Worm (Caenorhabditis elegans) whole organism, L4 larva: ENCODE measurements around the gene F34H10.4.
A peak's percentile ranks its signal among the peaks of the same experiment; 100 is the strongest.

Experiments used
- F10B5.3 ChIP-seq: sonication (generic microtip); optimal IDR thresholded peaks from 2 replicates; lab custom pipeline; 2016; ENCODE audit warnings: mild to moderate bottlenecking, missing genetic modification characterization, missing compliant biosample characterization
- F26F4.8 ChIP-seq: fragments of 200-800 bp; sonication (Bioruptor generic); conservative IDR thresholded peaks from 2 replicates; pipeline ENCODE4 v1.3.6; 2022; ENCODE audit warnings: missing genetic modification characterization, missing compliant biosample characterization
- T20F7.1 ChIP-seq: fragments of 200-800 bp; sonication (Bioruptor generic); optimal IDR thresholded peaks from 2 replicates; lab custom pipeline; 2018; ENCODE audit warnings: mild to moderate bottlenecking, missing genetic modification characterization, missing compliant biosample characterization
- Y5F2A.4 ChIP-seq: fragments of 200-800 bp; sonication (Bioruptor generic); optimal IDR thresholded peaks from 2 replicates; lab custom pipeline; 2018; ENCODE audit warnings: mild to moderate bottlenecking, missing genetic modification characterization, missing compliant biosample characterization
- aha-1 ChIP-seq: fragments of 150-350 bp; peaks from one replicate; lab custom pipeline; 2014; ENCODE audit warnings: missing biosample characterization, missing genetic modification characterization
- arid-1 ChIP-seq: fragments of 200-800 bp; sonication (Bioruptor generic); conservative IDR thresholded peaks from 2 replicates; pipeline ENCODE4 v1.3.6; 2022; ENCODE audit warnings: missing genetic modification reagents, missing genetic modification characterization, missing compliant biosample characterization
- ceh-20 ChIP-seq: fragments of 200-800 bp; sonication (Bioruptor generic); IDR thresholded peaks from 2 replicates; pipeline ENCODE4 v1.3.6; 2022; ENCODE audit warnings: missing genetic modification reagents, missing genetic modification characterization, missing compliant biosample characterization
- ceh-62 ChIP-seq: sonication (generic microtip); optimal IDR thresholded peaks from 2 replicates; lab custom pipeline; 2017; ENCODE audit warnings: missing biosample characterization, missing genetic modification characterization
- ctbp-1 ChIP-seq: fragments of 200-800 bp; sonication (Bioruptor generic); IDR thresholded peaks from 2 replicates; pipeline ENCODE4 v1.3.6; 2022; ENCODE audit warnings: missing genetic modification reagents, missing genetic modification characterization, missing compliant biosample characterization
- daf-16 ChIP-seq, 3 experiments: sonication (generic microtip); optimal IDR thresholded peaks; 2 replicates each; lab custom pipeline; 2016 to 2017; ENCODE audit warnings: missing genetic modification characterization in 3 of 3, missing genetic modification reagents in 3 of 3, mild to moderate bottlenecking in 2 of 3, missing compliant biosample characterization in 2 of 3, missing biosample characterization in 1 of 3, moderate library complexity in 1 of 3
- daf-19 ChIP-seq: fragments of 200-800 bp; sonication (Bioruptor generic); conservative IDR thresholded peaks from 2 replicates; pipeline ENCODE4 v1.3.6; 2022; ENCODE audit warnings: missing genetic modification characterization, missing compliant biosample characterization
- duxl-1 ChIP-seq: sonication (generic microtip); optimal IDR thresholded peaks from 2 replicates; lab custom pipeline; 2016; ENCODE audit warnings: mild to moderate bottlenecking, missing genetic modification characterization, moderate library complexity, missing compliant biosample characterization; ENCODE audit not compliant: poor library complexity
- egl-43 ChIP-seq: fragments of 200-800 bp; sonication (Bioruptor generic); IDR thresholded peaks from 2 replicates; pipeline ENCODE4 v1.3.6; 2022; ENCODE audit warnings: missing genetic modification reagents, missing genetic modification characterization, missing compliant biosample characterization
- hmg-1.1 ChIP-seq: fragments of 200-800 bp; sonication (Bioruptor generic); IDR thresholded peaks from 2 replicates; pipeline ENCODE4 v1.3.6; 2022; ENCODE audit warnings: missing genetic modification reagents, missing genetic modification characterization, missing compliant biosample characterization
- lim-7 ChIP-seq: fragments of 200-800 bp; sonication (Bioruptor generic); IDR thresholded peaks from 2 replicates; pipeline ENCODE4 v1.3.6; 2022; ENCODE audit warnings: missing genetic modification characterization, missing compliant biosample characterization
- madf-9 ChIP-seq: fragments of 200-800 bp; sonication (Bioruptor generic); conservative IDR thresholded peaks from 2 replicates; pipeline ENCODE4 v1.3.6; 2022; ENCODE audit warnings: missing genetic modification reagents, missing genetic modification characterization, missing compliant biosample characterization
- mdl-1 ChIP-seq, 2 experiments: fragments of 150-350 bp in 1 of 2; sonication (generic microtip) in 1 of 2; optimal IDR thresholded peaks; 2 replicates each; lab custom pipeline; 2014 to 2017; ENCODE audit warnings: missing biosample characterization in 2 of 2, missing genetic modification characterization in 2 of 2
- mes-2 ChIP-seq: sonication (generic microtip); optimal IDR thresholded peaks from 2 replicates; lab custom pipeline; 2016; ENCODE audit warnings: missing genotype, mild to moderate bottlenecking, missing genetic modification characterization, missing compliant biosample characterization; ENCODE audit not compliant: poor library complexity, severe bottlenecking
- mxl-3 ChIP-seq: fragments of 200-800 bp; sonication (Bioruptor generic); optimal IDR thresholded peaks from 2 replicates; lab custom pipeline; 2018; ENCODE audit warnings: mild to moderate bottlenecking, missing genetic modification characterization, missing compliant biosample characterization
- nhr-102 ChIP-seq: sonication (generic microtip); optimal IDR thresholded peaks from 2 replicates; lab custom pipeline; 2016; ENCODE audit warnings: mild to moderate bottlenecking, missing genetic modification characterization, moderate library complexity, missing compliant biosample characterization
- nhr-237 ChIP-seq: sonication (generic microtip); optimal IDR thresholded peaks from 2 replicates; lab custom pipeline; 2017; ENCODE audit warnings: missing biosample characterization, missing genetic modification characterization
- nhr-28 ChIP-seq: fragments of 150-350 bp; optimal IDR thresholded peaks from 2 replicates; lab custom pipeline; 2014; ENCODE audit warnings: missing biosample characterization, missing genetic modification characterization
- nhr-48 ChIP-seq: sonication (generic microtip); optimal IDR thresholded peaks from 2 replicates; lab custom pipeline; 2016; ENCODE audit warnings: mild to moderate bottlenecking, missing genetic modification characterization, missing compliant biosample characterization
- nhr-76 ChIP-seq: fragments of 150-350 bp; optimal IDR thresholded peaks from 2 replicates; lab custom pipeline; 2014; ENCODE audit warnings: missing biosample characterization, missing genetic modification characterization
- pha-4 ChIP-seq, 2 experiments: fragments of 150-350 bp in 1 of 2; fragments of 200-800 bp in 1 of 2; sonication (Bioruptor generic) in 1 of 2; IDR thresholded peaks in 1 of 2; optimal IDR thresholded peaks in 1 of 2; 2 replicates each; pipeline versions ENCODE4 v1.3.6 to Lab custom; 2014 to 2022; ENCODE audit warnings: missing genetic modification characterization in 2 of 2, missing genetic modification reagents in 2 of 2, missing biosample characterization in 1 of 2, missing compliant biosample characterization in 1 of 2
- php-3 ChIP-seq: fragments of 200-800 bp; sonication (Bioruptor generic); IDR thresholded peaks from 2 replicates; pipeline ENCODE4 v1.3.6; 2022; ENCODE audit warnings: missing genetic modification reagents, missing genetic modification characterization, missing compliant biosample characterization
- pqm-1 ChIP-seq: sonication (generic microtip); optimal IDR thresholded peaks from 2 replicates; lab custom pipeline; 2017; ENCODE audit warnings: missing biosample characterization, missing genetic modification characterization
- skn-1 ChIP-seq: fragments of 150-350 bp; optimal IDR thresholded peaks from 2 replicates; lab custom pipeline; 2014; ENCODE audit warnings: missing biosample characterization, missing genetic modification characterization
- tag-97 ChIP-seq: fragments of 200-800 bp; sonication (Bioruptor generic); IDR thresholded peaks from 2 replicates; pipeline ENCODE4 v1.3.6; 2022; ENCODE audit warnings: missing genetic modification characterization, missing compliant biosample characterization
- unc-62 ChIP-seq, 3 experiments: fragments of 150-350 bp in 1 of 3; sonication (generic microtip); optimal IDR thresholded peaks in 2 of 3; peaks in 1 of 3; 1 replicate in 1 of 3; 2 replicates in 2 of 3; lab custom pipeline; 2014 to 2017; ENCODE audit warnings: missing biosample characterization in 3 of 3, missing genetic modification characterization in 3 of 3, missing genetic modification reagents in 3 of 3, missing genotype in 1 of 3
- vab-7 ChIP-seq: fragments of 200-800 bp; sonication (Bioruptor generic); IDR thresholded peaks from 2 replicates; pipeline ENCODE4 v1.3.6; 2022; ENCODE audit warnings: missing genetic modification reagents, missing genetic modification characterization, missing compliant biosample characterization
- zag-1 ChIP-seq: fragments of 150-350 bp; optimal IDR thresholded peaks from 2 replicates; lab custom pipeline; 2014; ENCODE audit warnings: missing biosample characterization, missing genetic modification characterization
- zfp-2 ChIP-seq: sonication (generic microtip); optimal IDR thresholded peaks from 2 replicates; lab custom pipeline; 2016; ENCODE audit warnings: mild to moderate bottlenecking, missing genetic modification characterization, missing compliant biosample characterization
- ztf-11 ChIP-seq: fragments of 150-350 bp; optimal IDR thresholded peaks from 2 replicates; lab custom pipeline; 2014; ENCODE audit warnings: missing biosample characterization, missing genetic modification characterization

F34H10.4 gene

ce11 chrX:9680119-9680682 is 31.9 kb downstream of the F34H10.4 start, which contains the start of gene ifp-1 (continued):
- TF ChIP-seq T20F7.1 (GFP tag; lab: Kevin White, UChicago) = no peak
- TF ChIP-seq nhr-28 (tag; lab: Kevin White, UChicago) = peak; percentile 49
- TF ChIP-seq tag-97 (GFP tag; lab: Robert Waterston, UW) = no peak
- no peak for TF ChIP-seq nhr-48 (tag; lab: Kevin White, UChicago)
- no peak for TF ChIP-seq F10B5.3
- TF ChIP-seq nhr-76 (tag; lab: Kevin White, UChicago) = no peak
- TF ChIP-seq egl-43 = no peak
- peak in 1 of 2 experiments; percentile 73 for TF ChIP-seq unc-62 (GFP tag; optimal IDR thresholded peaks at IDR 0.05 in 1 of 2; lab: Kevin White, UChicago)
- no peak for TF ChIP-seq unc-62 (tag; optimal IDR thresholded peaks at IDR 0.05; lab: Kevin White, UChicago)

ce11 chrX:9687264-9687663 is 38.9 kb downstream of the F34H10.4 start:
- no peak for TF ChIP-seq ctbp-1 (GFP tag; lab: Robert Waterston, UW)
- peak; percentile 61 for TF ChIP-seq pqm-1 (tag; lab: Kevin White, UChicago)
- TF ChIP-seq daf-16 (GFP tag; optimal IDR thresholded peaks at IDR 0.05; lab: Kevin White, UChicago) = no peak
- peak; percentile 83 for TF ChIP-seq daf-16 (tag; optimal IDR thresholded peaks at IDR 0.05; lab: Kevin White, UChicago)
- TF ChIP-seq lim-7 (GFP tag; lab: Robert Waterston, UW) = no peak
- TF ChIP-seq pha-4 (GFP tag; IDR thresholded peaks at IDR 0.05; lab: Robert Waterston, UW) = no peak
- no peak for TF ChIP-seq pha-4 (tag; optimal IDR thresholded peaks at IDR 0.05; lab: Kevin White, UChicago)
- no peak for TF ChIP-seq mxl-3 (GFP tag; lab: Kevin White, UChicago)
- peak; percentile 98 for TF ChIP-seq php-3 (GFP tag; lab: Robert Waterston, UW)
- 0 out of 2 replicates have a peak, but pooled peaks have one; percentile 27 for TF ChIP-seq ceh-20 (GFP tag; lab: Robert Waterston, UW)
- TF ChIP-seq ceh-62 (tag; lab: Kevin White, UChicago) = no peak
- peak; percentile 57 for TF ChIP-seq nhr-28 (tag; lab: Kevin White, UChicago)

- TF ChIP-seq hmg-1.1 (GFP tag; lab: Robert Waterston, UW) (no peak), mxl-3 (GFP tag; lab: Kevin White, UChicago) (no peak), daf-16 (GFP tag; optimal IDR thresholded peaks at IDR 0.05; lab: Kevin White, UChicago) (no peak), daf-16 (tag; optimal IDR thresholded peaks at IDR 0.05; lab: Kevin White, UChicago) (no peak), mdl-1 (tag; optimal IDR thresholded peaks at IDR 0.05; lab: Kevin White, UChicago) (no peak), Y5F2A.4 (GFP tag; lab: Kevin White, UChicago) (no peak), ctbp-1 (GFP tag; lab: Robert Waterston, UW) (no peak), nhr-237 (tag; lab: Kevin White, UChicago) (no peak), zfp-2 (no peak), mes-2 (tag; lab: Kevin White, UChicago) (no peak), ztf-11 (tag; lab: Kevin White, UChicago) (no peak), daf-19 (no peak), duxl-1 (no peak), madf-9 (GFP tag; lab: Robert Waterston, UW) (no peak), zag-1 (tag; lab: Kevin White, UChicago) (no peak), vab-7 (GFP tag; lab: Robert Waterston, UW) (no peak), tag-97 (GFP tag; lab: Robert Waterston, UW) (no peak)
- TF ChIP-seq, all 104 proteins: peak for 0
Observed at ce11 chrX:9690445-9690844, 42.1 kb downstream of the F34H10.4 start, which contains the start of gene npr-18. npr-18 (plus strand) TSS chrX:9690745.

- no peak for TF ChIP-seq ceh-20 (GFP tag; lab: Robert Waterston, UW)
- TF ChIP-seq arid-1 (GFP tag; lab: Robert Waterston, UW) = no peak
- no peak for TF ChIP-seq F26F4.8 (GFP tag; lab: Robert Waterston, UW)
- no peak for TF ChIP-seq skn-1 (tag; lab: Kevin White, UChicago)
- no peak for TF ChIP-seq daf-16 (GFP tag; optimal IDR thresholded peaks at IDR 0.05; lab: Kevin White, UChicago)
- TF ChIP-seq daf-16 (tag; optimal IDR thresholded peaks at IDR 0.05; lab: Kevin White, UChicago) = no peak
- peak; percentile 10 for TF ChIP-seq aha-1 (tag; lab: Kevin White, UChicago)
- TF ChIP-seq nhr-102 (tag; lab: Kevin White, UChicago) = no peak
Observed at ce11 chrX:9697655-9698054, 49.3 kb downstream of the F34H10.4 start.
